Worm (Caenorhabditis elegans) whole organism, L4 larva: ENCODE results near the gene saeg-1.

ENCODE experiments used
- D1046.2 ChIP-seq: fragments of 200-800 bp; sonication (Bioruptor generic); IDR thresholded peaks from 2 replicates; pipeline ENCODE4 v1.3.6; 2022; ENCODE audit warnings: missing genetic modification characterization, missing compliant biosample characterization
- F10B5.3 ChIP-seq: sonication (generic microtip); optimal IDR thresholded peaks from 2 replicates; lab custom pipeline; 2016; ENCODE audit warnings: mild to moderate bottlenecking, missing genetic modification characterization, missing compliant biosample characterization
- F37D6.2 ChIP-seq: sonication (generic microtip); optimal IDR thresholded peaks from 2 replicates; lab custom pipeline; 2016; ENCODE audit warnings: mild to moderate bottlenecking, missing genetic modification characterization, missing compliant biosample characterization
- F44E2.7 ChIP-seq: fragments of 200-800 bp; sonication (Bioruptor generic); IDR thresholded peaks from 2 replicates; pipeline ENCODE4 v2.1.2; 2022; ENCODE audit warnings: missing genetic modification characterization, missing compliant biosample characterization
- F49E8.2 ChIP-seq: sonication (generic microtip); optimal IDR thresholded peaks from 2 replicates; lab custom pipeline; 2016; ENCODE audit warnings: missing compliant biosample characterization, mild to moderate bottlenecking, missing genetic modification characterization, borderline replicate concordance
- R02D3.7 ChIP-seq: fragments of 150-350 bp; sonication (generic microtip); optimal IDR thresholded peaks from 3 replicates; lab custom pipeline; 2014; ENCODE audit warnings: missing biosample characterization, missing genetic modification characterization
- Y105C5A.15 ChIP-seq: fragments of 200-800 bp; sonication (Bioruptor generic); IDR thresholded peaks from 2 replicates; pipeline ENCODE4 v1.3.6; 2022; ENCODE audit warnings: missing genetic modification characterization, missing compliant biosample characterization
- Y48G9A.11 ChIP-seq: fragments of 200-800 bp; sonication (Bioruptor generic); IDR thresholded peaks from 2 replicates; pipeline ENCODE4 v1.3.6; 2022; ENCODE audit warnings: missing genetic modification reagents, missing genetic modification characterization, missing compliant biosample characterization
- Y5F2A.4 ChIP-seq: fragments of 200-800 bp; sonication (Bioruptor generic); optimal IDR thresholded peaks from 2 replicates; lab custom pipeline; 2018; ENCODE audit warnings: mild to moderate bottlenecking, missing genetic modification characterization, missing compliant biosample characterization
- ZK546.5 ChIP-seq, 2 experiments: sonication (generic microtip); optimal IDR thresholded peaks; 2 replicates each; lab custom pipeline; 2017; ENCODE audit warnings: missing biosample characterization in 2 of 2, missing genetic modification characterization in 2 of 2
- aly-2 ChIP-seq: sonication (generic microtip); optimal IDR thresholded peaks from 2 replicates; lab custom pipeline; 2018; ENCODE audit warnings: missing biosample characterization, missing genetic modification characterization
- arid-1 ChIP-seq: fragments of 200-800 bp; sonication (Bioruptor generic); conservative IDR thresholded peaks from 2 replicates; pipeline ENCODE4 v1.3.6; 2022; ENCODE audit warnings: missing genetic modification reagents, missing genetic modification characterization, missing compliant biosample characterization
- attf-4 ChIP-seq: sonication (generic microtip); optimal IDR thresholded peaks from 3 replicates; lab custom pipeline; 2017; ENCODE audit warnings: missing biosample characterization, missing genetic modification characterization
- ceh-28 ChIP-seq: fragments of 150-350 bp; optimal IDR thresholded peaks from 2 replicates; lab custom pipeline; 2014; ENCODE audit warnings: missing biosample characterization, missing genetic modification reagents, missing genetic modification characterization
- daf-16 ChIP-seq, 3 experiments: sonication (generic microtip); optimal IDR thresholded peaks; 2 replicates each; lab custom pipeline; 2016 to 2017; ENCODE audit warnings: missing genetic modification characterization in 3 of 3, missing genetic modification reagents in 3 of 3, mild to moderate bottlenecking in 2 of 3, missing compliant biosample characterization in 2 of 3, missing biosample characterization in 1 of 3, moderate library complexity in 1 of 3
- daf-19 ChIP-seq: fragments of 200-800 bp; sonication (Bioruptor generic); conservative IDR thresholded peaks from 2 replicates; pipeline ENCODE4 v1.3.6; 2022; ENCODE audit warnings: missing genetic modification characterization, missing compliant biosample characterization
- daf-8 ChIP-seq: fragments of 200-800 bp; sonication (Bioruptor generic); IDR thresholded peaks from 2 replicates; pipeline ENCODE4 v1.3.6; 2022; ENCODE audit warnings: missing genetic modification characterization, missing compliant biosample characterization
- dmd-6 ChIP-seq: fragments of 200-800 bp; sonication (Bioruptor generic); IDR thresholded peaks from 2 replicates; pipeline ENCODE4 v1.3.6; 2022; ENCODE audit warnings: missing genetic modification reagents, missing genetic modification characterization, missing compliant biosample characterization
- duxl-1 ChIP-seq: sonication (generic microtip); optimal IDR thresholded peaks from 2 replicates; lab custom pipeline; 2016; ENCODE audit warnings: mild to moderate bottlenecking, missing genetic modification characterization, moderate library complexity, missing compliant biosample characterization; ENCODE audit not compliant: poor library complexity
- egl-27 ChIP-seq: sonication (generic microtip); optimal IDR thresholded peaks from 3 replicates; lab custom pipeline; 2017; ENCODE audit warnings: missing biosample characterization, missing genetic modification reagents, missing genetic modification characterization
- egl-43 ChIP-seq: fragments of 200-800 bp; sonication (Bioruptor generic); IDR thresholded peaks from 2 replicates; pipeline ENCODE4 v1.3.6; 2022; ENCODE audit warnings: missing genetic modification reagents, missing genetic modification characterization, missing compliant biosample characterization
- fos-1 ChIP-seq: fragments of 150-350 bp; optimal IDR thresholded peaks from 2 replicates; lab custom pipeline; 2014; ENCODE audit warnings: missing biosample characterization, missing genetic modification characterization
- jun-1 ChIP-seq: fragments of 150-350 bp; optimal IDR thresholded peaks from 2 replicates; lab custom pipeline; 2014; ENCODE audit warnings: missing biosample characterization, missing genetic modification reagents, missing genetic modification characterization
- lim-7 ChIP-seq: fragments of 200-800 bp; sonication (Bioruptor generic); IDR thresholded peaks from 2 replicates; pipeline ENCODE4 v1.3.6; 2022; ENCODE audit warnings: missing genetic modification characterization, missing compliant biosample characterization
- lin-1 ChIP-seq: fragments of 200-800 bp; sonication (Bioruptor generic); IDR thresholded peaks from 2 replicates; pipeline ENCODE4 v1.3.6; 2022; ENCODE audit warnings: missing genetic modification reagents, missing genetic modification characterization, missing compliant biosample characterization
- mdt-29 ChIP-seq: fragments of 200-800 bp; sonication (Bioruptor generic); IDR thresholded peaks from 2 replicates; pipeline ENCODE4 v1.3.6; 2022; ENCODE audit warnings: missing genetic modification reagents, missing genetic modification characterization, missing compliant biosample characterization
- mxl-3 ChIP-seq: fragments of 200-800 bp; sonication (Bioruptor generic); optimal IDR thresholded peaks from 2 replicates; lab custom pipeline; 2018; ENCODE audit warnings: mild to moderate bottlenecking, missing genetic modification characterization, missing compliant biosample characterization
- nhr-102 ChIP-seq: sonication (generic microtip); optimal IDR thresholded peaks from 2 replicates; lab custom pipeline; 2016; ENCODE audit warnings: mild to moderate bottlenecking, missing genetic modification characterization, moderate library complexity, missing compliant biosample characterization
- nhr-11 ChIP-seq: fragments of 150-350 bp; optimal IDR thresholded peaks from 2 replicates; lab custom pipeline; 2014; ENCODE audit warnings: missing biosample characterization, missing genetic modification characterization
- nhr-48 ChIP-seq: sonication (generic microtip); optimal IDR thresholded peaks from 2 replicates; lab custom pipeline; 2016; ENCODE audit warnings: mild to moderate bottlenecking, missing genetic modification characterization, missing compliant biosample characterization
- php-3 ChIP-seq: fragments of 200-800 bp; sonication (Bioruptor generic); IDR thresholded peaks from 2 replicates; pipeline ENCODE4 v1.3.6; 2022; ENCODE audit warnings: missing genetic modification reagents, missing genetic modification characterization, missing compliant biosample characterization
- saeg-2 ChIP-seq: fragments of 200-800 bp; sonication (Bioruptor generic); IDR thresholded peaks from 2 replicates; pipeline ENCODE4 v1.3.6; 2022; ENCODE audit warnings: missing genetic modification reagents, missing genetic modification characterization, missing compliant biosample characterization
- snpc-4 ChIP-seq: fragments of 150-350 bp; optimal IDR thresholded peaks from 2 replicates; lab custom pipeline; 2014; ENCODE audit warnings: missing biosample characterization, missing genetic modification characterization
- spr-1 ChIP-seq: sonication (generic microtip); optimal IDR thresholded peaks from 2 replicates; lab custom pipeline; 2016; ENCODE audit warnings: mild to moderate bottlenecking, missing genetic modification characterization, missing compliant biosample characterization
- tag-97 ChIP-seq: fragments of 200-800 bp; sonication (Bioruptor generic); IDR thresholded peaks from 2 replicates; pipeline ENCODE4 v1.3.6; 2022; ENCODE audit warnings: missing genetic modification characterization, missing compliant biosample characterization
- unc-130 ChIP-seq: sonication (generic microtip); optimal IDR thresholded peaks from 2 replicates; lab custom pipeline; 2016; ENCODE audit warnings: missing genetic modification reagents, missing genetic modification characterization, missing compliant biosample characterization
- unc-39 ChIP-seq: sonication (generic microtip); optimal IDR thresholded peaks from 2 replicates; lab custom pipeline; 2017; ENCODE audit warnings: missing biosample characterization, missing genetic modification characterization
- unc-62 ChIP-seq, 3 experiments: fragments of 150-350 bp in 1 of 3; sonication (generic microtip); optimal IDR thresholded peaks in 2 of 3; peaks in 1 of 3; 1 replicate in 1 of 3; 2 replicates in 2 of 3; lab custom pipeline; 2014 to 2017; ENCODE audit warnings: missing biosample characterization in 3 of 3, missing genetic modification characterization in 3 of 3, missing genetic modification reagents in 3 of 3, missing genotype in 1 of 3
- zag-1 ChIP-seq: fragments of 150-350 bp; optimal IDR thresholded peaks from 2 replicates; lab custom pipeline; 2014; ENCODE audit warnings: missing biosample characterization, missing genetic modification characterization
- zip-11 ChIP-seq: fragments of 200-800 bp; sonication (Bioruptor generic); IDR thresholded peaks from 2 replicates; pipeline ENCODE4 v1.3.6; 2022; ENCODE audit warnings: missing genetic modification characterization, missing compliant biosample characterization
- zip-2 ChIP-seq: fragments of 150-350 bp; optimal IDR thresholded peaks from 2 replicates; lab custom pipeline; 2014; ENCODE audit warnings: missing biosample characterization, missing genetic modification characterization
- ztf-11 ChIP-seq: fragments of 150-350 bp; optimal IDR thresholded peaks from 2 replicates; lab custom pipeline; 2014; ENCODE audit warnings: missing biosample characterization, missing genetic modification characterization
- ztf-7 ChIP-seq: fragments of 150-350 bp; optimal IDR thresholded peaks from 2 replicates; lab custom pipeline; 2014; ENCODE audit warnings: missing biosample characterization, missing genetic modification characterization

saeg-1 gene

ce11 chrV:10897172-10897571 is 31.7 kb upstream of the saeg-1 start (continued):
- peak; percentile 52; the same call in 1 of the 2 replicates for TF ChIP-seq lim-7 (GFP tag; lab: Robert Waterston, UW)
- TF ChIP-seq zag-1 (tag; lab: Kevin White, UChicago): peak; percentile 84
- peak; percentile 94 for TF ChIP-seq egl-43
- TF ChIP-seq ceh-28: no peak
- peak; percentile 96 for TF ChIP-seq D1046.2 (GFP tag; lab: Robert Waterston, UW)
- TF ChIP-seq fos-1: peak; percentile 11
- TF ChIP-seq mxl-3 (GFP tag; lab: Kevin White, UChicago): peak; percentile 97
- TF ChIP-seq F44E2.7 (GFP tag; lab: Robert Waterston, UW): 0 out of 2 replicates have a peak, but pooled peaks have one; percentile 35
- peak; percentile 96 for TF ChIP-seq nhr-48 (tag; lab: Kevin White, UChicago)
- peak; percentile 39 for TF ChIP-seq attf-4 (tag; lab: Kevin White, UChicago)
- TF ChIP-seq duxl-1: peak; percentile 96
- peak; percentile 95 for TF ChIP-seq php-3 (GFP tag; lab: Robert Waterston, UW)
- TF ChIP-seq Y105C5A.15 (GFP tag; lab: Robert Waterston, UW): no peak
- 0 out of 2 replicates have a peak, but pooled peaks have one; percentile 12 for TF ChIP-seq zip-11
- TF ChIP-seq dmd-6 (GFP tag; lab: Robert Waterston, UW): peak; percentile 99
- TF ChIP-seq ztf-7 (tag; lab: Kevin White, UChicago): peak; percentile 92
- peak; percentile 13 for TF ChIP-seq unc-39 (tag; lab: Kevin White, UChicago)
- peak; percentile 98 for TF ChIP-seq nhr-11 (tag; lab: Kevin White, UChicago)
- TF ChIP-seq F49E8.2 (tag; lab: Kevin White, UChicago): peak; percentile 97
- peak; percentile 91 for TF ChIP-seq zip-2 (tag; lab: Kevin White, UChicago)
- peak in 1 of 2 experiments; percentile 99 for TF ChIP-seq unc-62 (GFP tag; optimal IDR thresholded peaks at IDR 0.05 in 1 of 2; lab: Kevin White, UChicago)
- peak; percentile 80 for TF ChIP-seq unc-62 (tag; optimal IDR thresholded peaks at IDR 0.05; lab: Kevin White, UChicago)
- peak; percentile 97 for TF ChIP-seq mdt-29 (GFP tag; lab: Robert Waterston, UW)
- no peak for TF ChIP-seq aly-2 (tag; lab: Kevin White, UChicago)
- TF ChIP-seq ztf-11 (tag; lab: Kevin White, UChicago): peak; percentile 22
- TF ChIP-seq Y5F2A.4: peak; percentile 67
- TF ChIP-seq F10B5.3 (tag; lab: Kevin White, UChicago): peak; percentile 93
- TF ChIP-seq F37D6.2: peak; percentile 94
- TF ChIP-seq egl-27 (tag; lab: Kevin White, UChicago): peak; percentile 12
- peak; percentile 1 for TF ChIP-seq R02D3.7 (tag; lab: Kevin White, UChicago)
- peak; percentile 88; the same call in 1 of the 2 replicates for TF ChIP-seq daf-19 (GFP tag; lab: Robert Waterston, UW)
- peak; percentile 95 for TF ChIP-seq spr-1
- peak; percentile 98 for TF ChIP-seq nhr-102 (tag; lab: Kevin White, UChicago)
- TF ChIP-seq ZK546.5 (tag; optimal IDR thresholded peaks at IDR 0.05; lab: Kevin White, UChicago): peak; percentile 97 to 100
- peak; percentile 97 for TF ChIP-seq unc-130
- TF ChIP-seq jun-1 (tag; lab: Kevin White, UChicago): peak; percentile 93
- 0 out of 2 replicates have a peak, but pooled peaks have one; percentile 79 for TF ChIP-seq tag-97 (GFP tag; lab: Robert Waterston, UW)
- TF ChIP-seq snpc-4 (tag; lab: Kevin White, UChicago): peak; percentile 8
- peak; percentile 96 for TF ChIP-seq arid-1 (GFP tag; lab: Robert Waterston, UW)
- peak; percentile 97 for TF ChIP-seq lin-1 (GFP tag; lab: Robert Waterston, UW)
- peak; percentile 93 for TF ChIP-seq Y48G9A.11 (GFP tag; lab: Robert Waterston, UW)

- TF ChIP-seq daf-16 (GFP tag; optimal IDR thresholded peaks at IDR 0.05; lab: Kevin White, UChicago) (no peak), daf-16 (tag; optimal IDR thresholded peaks at IDR 0.05; lab: Kevin White, UChicago) (no peak), aly-2 (tag; lab: Kevin White, UChicago) (no peak), daf-8 (GFP tag; lab: Robert Waterston, UW) (no peak), duxl-1 (no peak), saeg-2 (no peak)
Measured at ce11 chrV:10897106-10897171, 31.4 kb upstream of the saeg-1 start, which contains the start of gene sec-61.G. Gene sec-61.G, minus strand, starts transcription at chrV:10897143.
